Worm (Caenorhabditis elegans) whole organism, L4 larva: Measurements from ENCODE around the gene rha-1.

Experiments
- F49E8.2 ChIP-seq: sonication (generic microtip); optimal IDR thresholded peaks from 2 replicates; lab custom pipeline; 2016; ENCODE audit warnings: missing compliant biosample characterization, mild to moderate bottlenecking, missing genetic modification characterization, borderline replicate concordance
- aha-1 ChIP-seq: fragments of 150-350 bp; peaks from one replicate; lab custom pipeline; 2014; ENCODE audit warnings: missing biosample characterization, missing genetic modification characterization
- spr-3 ChIP-seq: fragments of 200-800 bp; sonication (Bioruptor generic); optimal IDR thresholded peaks from 2 replicates; lab custom pipeline; 2018; ENCODE audit warnings: mild to moderate bottlenecking, missing genetic modification characterization, missing compliant biosample characterization

ce11 chrII:8897244-8897643 is 13.8 kb upstream of the rha-1 start:
- TF ChIP-seq spr-3 (GFP tag; lab: Kevin White, UChicago) (no peak), aha-1 (tag; lab: Kevin White, UChicago) (no peak), F49E8.2 (tag; lab: Kevin White, UChicago) (no peak)
